Worm (Caenorhabditis elegans) whole organism, L1 larva: ENCODE measurements around the gene zipt-17.

ENCODE experiments used
- ama-1 ChIP-seq: fragments of 150-350 bp; optimal IDR thresholded peaks from 2 replicates; lab custom pipeline; 2014
- ceh-82 ChIP-seq, 3 experiments: fragments of 150-350 bp in 1 of 3; sonication (generic microtip) in 2 of 3; optimal IDR thresholded peaks; 2 replicates each; lab custom pipeline; 2014 to 2017; ENCODE audit warnings: missing biosample characterization in 3 of 3, missing genetic modification characterization in 3 of 3
- efl-1 ChIP-seq, 4 experiments: fragments of 150-350 bp; optimal IDR thresholded peaks in 3 of 4; peaks in 1 of 4; 1 replicate in 1 of 4; 2 replicates in 3 of 4; lab custom pipeline; 2014; ENCODE audit warnings: missing biosample characterization in 2 of 4, missing genetic modification characterization in 2 of 4, missing genetic modification reagents in 2 of 4
- fkh-10 ChIP-seq: sonication (generic microtip); optimal IDR thresholded peaks from 2 replicates; lab custom pipeline; 2017; ENCODE audit warnings: missing biosample characterization, missing genetic modification reagents, missing genetic modification characterization
- fkh-4 ChIP-seq: sonication (generic microtip); optimal IDR thresholded peaks from 2 replicates; lab custom pipeline; 2016; ENCODE audit warnings: missing compliant biosample characterization, missing genetic modification characterization, borderline replicate concordance
- irx-1 ChIP-seq: sonication (generic microtip); optimal IDR thresholded peaks from 2 replicates; lab custom pipeline; 2016; ENCODE audit warnings: missing genetic modification characterization, missing compliant biosample characterization
- mdl-1 ChIP-seq, 2 experiments: fragments of 150-350 bp; optimal IDR thresholded peaks; 2 replicates each; lab custom pipeline; 2014 to 2017; ENCODE audit warnings: missing biosample characterization in 2 of 2, missing genetic modification characterization in 2 of 2, inconsistent platforms in 1 of 2
- nhr-237 ChIP-seq: fragments of 150-350 bp; optimal IDR thresholded peaks from 2 replicates; lab custom pipeline; 2014; ENCODE audit warnings: missing biosample characterization, missing genetic modification characterization
- nhr-47 ChIP-seq: sonication (generic microtip); optimal IDR thresholded peaks from 2 replicates; lab custom pipeline; 2016; ENCODE audit warnings: mild to moderate bottlenecking, missing genetic modification characterization, moderate library complexity, missing compliant biosample characterization
- sox-4 ChIP-seq: sonication (generic microtip); optimal IDR thresholded peaks from 2 replicates; lab custom pipeline; 2016; ENCODE audit warnings: missing genetic modification characterization, missing compliant biosample characterization
- tlp-1 ChIP-seq: fragments of 150-350 bp; optimal IDR thresholded peaks from 2 replicates; lab custom pipeline; 2014; ENCODE audit warnings: missing biosample characterization, missing genetic modification characterization
- ztf-11 ChIP-seq, 2 experiments: sonication (generic microtip); optimal IDR thresholded peaks; 2 replicates each; lab custom pipeline; 2016 to 2017; ENCODE audit warnings: missing genetic modification characterization in 2 of 2, missing biosample characterization in 1 of 2, missing compliant biosample characterization in 1 of 2

DNA sequence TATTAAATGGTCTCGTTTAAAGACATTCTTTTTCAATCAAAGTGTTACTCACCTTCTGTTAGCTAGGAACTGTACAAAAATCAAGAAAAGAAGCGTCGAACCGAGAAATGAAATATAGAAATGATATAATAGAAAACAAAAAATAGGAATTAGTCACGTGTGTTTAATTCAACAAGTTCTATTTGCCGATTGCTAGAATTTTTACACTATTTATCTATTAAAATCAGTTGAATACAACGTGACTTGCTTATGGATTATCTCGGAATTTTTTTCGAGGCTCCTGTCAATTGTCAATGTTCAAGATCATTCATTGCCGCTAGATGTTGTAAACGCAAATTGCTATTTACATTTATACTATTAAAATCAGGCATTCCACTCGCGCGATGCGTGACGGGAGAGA, at the start of gene zipt-17:
- TF ChIP-seq ztf-11 (tag; optimal IDR thresholded peaks at IDR 0.05; lab: Kevin White, UChicago), result no peak
- no peak for TF ChIP-seq mdl-1 (tag; optimal IDR thresholded peaks at IDR 0.05; lab: Kevin White, UChicago)
- no peak for TF ChIP-seq efl-1 (optimal IDR thresholded peaks at IDR 0.05; lab: Kevin White, UChicago)
- no peak for TF ChIP-seq efl-1 (GFP tag; optimal IDR thresholded peaks at IDR 0.05 in 1 of 2; lab: Kevin White, UChicago)
- no peak for TF ChIP-seq sox-4 (tag; lab: Kevin White, UChicago)
- TF ChIP-seq ceh-82 (tag; optimal IDR thresholded peaks at IDR 0.05; lab: Kevin White, UChicago), result no peak
- no peak for TF ChIP-seq nhr-47 (tag; lab: Kevin White, UChicago)
- no peak for TF ChIP-seq irx-1
- no peak for TF ChIP-seq ama-1
- TF ChIP-seq fkh-4 (tag; lab: Kevin White, UChicago), result no peak
- TF ChIP-seq tlp-1 (tag; lab: Kevin White, UChicago), result no peak
- TF ChIP-seq nhr-237 (tag; lab: Kevin White, UChicago), result no peak
- TF ChIP-seq fkh-10 (GFP tag; lab: Kevin White, UChicago), result no peak
